Worm (Caenorhabditis elegans) whole organism, L2 larva: ENCODE results near the gene lron-13.

Experiments
- C34F6.9 ChIP-seq: fragments of 150-350 bp; optimal IDR thresholded peaks from 2 replicates; lab custom pipeline; 2014; ENCODE audit warnings: missing biosample characterization, missing genetic modification characterization
- F13H6.1 ChIP-seq: sonication (generic microtip); optimal IDR thresholded peaks from 2 replicates; lab custom pipeline; 2016; ENCODE audit warnings: missing genetic modification characterization, missing compliant biosample characterization
- ZK546.5 ChIP-seq: sonication (generic microtip); optimal IDR thresholded peaks from 2 replicates; lab custom pipeline; 2017; ENCODE audit warnings: missing biosample characterization, missing genetic modification characterization
- alr-1 ChIP-seq: fragments of 150-350 bp; optimal IDR thresholded peaks from 2 replicates; lab custom pipeline; 2014; ENCODE audit warnings: missing biosample characterization, missing genetic modification characterization
- aly-2 ChIP-seq: fragments of 150-350 bp; optimal IDR thresholded peaks from 2 replicates; lab custom pipeline; 2014; ENCODE audit warnings: missing biosample characterization, missing genetic modification characterization
- ama-1 ChIP-seq: fragments of 150-350 bp; optimal IDR thresholded peaks from 2 replicates; lab custom pipeline; 2018; ENCODE audit warnings: inconsistent platforms
- blmp-1 ChIP-seq: sonication (generic microtip); optimal IDR thresholded peaks from 2 replicates; lab custom pipeline; 2017; ENCODE audit warnings: missing genetic modification characterization, mild to moderate bottlenecking, missing compliant biosample characterization, antibody characterized with exemption, moderate library complexity; ENCODE audit not compliant: insufficient read depth
- ceh-82 ChIP-seq: fragments of 150-350 bp; optimal IDR thresholded peaks from 2 replicates; lab custom pipeline; 2014; ENCODE audit warnings: missing biosample characterization, missing genetic modification characterization
- crh-2 ChIP-seq: sonication (generic microtip); optimal IDR thresholded peaks from 2 replicates; lab custom pipeline; 2017; ENCODE audit warnings: missing biosample characterization, missing genetic modification characterization
- dmd-4 ChIP-seq: sonication (generic microtip); optimal IDR thresholded peaks from 2 replicates; lab custom pipeline; 2017; ENCODE audit warnings: missing biosample characterization, missing genetic modification characterization
- egl-27 ChIP-seq: sonication (generic microtip); optimal IDR thresholded peaks from 3 replicates; lab custom pipeline; 2017; ENCODE audit warnings: missing biosample characterization, missing genetic modification reagents, missing genetic modification characterization
- elt-1 ChIP-seq: fragments of 150-350 bp; optimal IDR thresholded peaks from 2 replicates; lab custom pipeline; 2014; ENCODE audit warnings: missing biosample characterization, missing genetic modification characterization
- elt-3 ChIP-seq: sonication (generic microtip); optimal IDR thresholded peaks from 2 replicates; lab custom pipeline; 2017; ENCODE audit warnings: missing biosample characterization, missing genetic modification characterization
- fos-1 ChIP-seq: fragments of 150-350 bp; optimal IDR thresholded peaks from 2 replicates; lab custom pipeline; 2014; ENCODE audit warnings: missing biosample characterization, missing genetic modification characterization
- gmeb-1 ChIP-seq: fragments of 150-350 bp; optimal IDR thresholded peaks from 2 replicates; lab custom pipeline; 2014; ENCODE audit warnings: missing biosample characterization, missing genetic modification characterization
- lin-11 ChIP-seq: fragments of 150-350 bp; sonication (generic microtip); optimal IDR thresholded peaks from 2 replicates; lab custom pipeline; 2014; ENCODE audit warnings: missing biosample characterization, missing genetic modification characterization, inconsistent platforms, mixed read lengths
- lin-13 ChIP-seq: fragments of 150-350 bp; optimal IDR thresholded peaks from 2 replicates; lab custom pipeline; 2014; ENCODE audit warnings: missing biosample characterization, missing genetic modification reagents, missing genetic modification characterization
- lin-39 ChIP-seq: fragments of 150-350 bp; optimal IDR thresholded peaks from 2 replicates; lab custom pipeline; 2014; ENCODE audit warnings: missing biosample characterization, missing genetic modification reagents, missing genetic modification characterization
- lsy-2 ChIP-seq, 2 experiments: fragments of 150-350 bp in 1 of 2; sonication (generic microtip) in 1 of 2; optimal IDR thresholded peaks; 2 replicates each; lab custom pipeline; 2014 to 2017; ENCODE audit warnings: missing biosample characterization in 2 of 2, missing genetic modification characterization in 2 of 2
- mab-5 ChIP-seq: fragments of 150-350 bp; optimal IDR thresholded peaks from 2 replicates; lab custom pipeline; 2014; ENCODE audit warnings: missing biosample characterization, missing genetic modification characterization
- mdl-1 ChIP-seq, 2 experiments: fragments of 150-350 bp in 1 of 2; sonication (generic microtip) in 1 of 2; optimal IDR thresholded peaks; 2 replicates each; lab custom pipeline; 2017; ENCODE audit warnings: missing biosample characterization in 2 of 2, missing genetic modification characterization in 2 of 2
- nhr-10 ChIP-seq: sonication (generic microtip); optimal IDR thresholded peaks from 2 replicates; lab custom pipeline; 2017; ENCODE audit warnings: missing biosample characterization, missing genetic modification characterization
- nhr-11 ChIP-seq: fragments of 150-350 bp; optimal IDR thresholded peaks from 2 replicates; lab custom pipeline; 2014; ENCODE audit warnings: missing biosample characterization, missing genetic modification characterization
- nhr-12 ChIP-seq: fragments of 150-350 bp; optimal IDR thresholded peaks from 2 replicates; lab custom pipeline; 2014; ENCODE audit warnings: missing biosample characterization, missing genetic modification characterization
- nhr-21 ChIP-seq: fragments of 150-350 bp; optimal IDR thresholded peaks from 2 replicates; lab custom pipeline; 2014; ENCODE audit warnings: missing biosample characterization, missing genetic modification characterization
- nhr-23 ChIP-seq: fragments of 150-350 bp; optimal IDR thresholded peaks from 2 replicates; lab custom pipeline; 2014; ENCODE audit warnings: missing biosample characterization, missing genetic modification reagents, missing genetic modification characterization
- nhr-237 ChIP-seq: fragments of 150-350 bp; optimal IDR thresholded peaks from 2 replicates; lab custom pipeline; 2014; ENCODE audit warnings: missing biosample characterization, missing genetic modification characterization
- nhr-25 ChIP-seq: fragments of 150-350 bp; sonication (generic microtip); optimal IDR thresholded peaks from 3 replicates; lab custom pipeline; 2014; ENCODE audit warnings: missing biosample characterization, missing genetic modification characterization
- nhr-6 ChIP-seq: fragments of 150-350 bp; optimal IDR thresholded peaks from 2 replicates; lab custom pipeline; 2014; ENCODE audit warnings: missing biosample characterization, missing genetic modification characterization
- nhr-77 ChIP-seq: fragments of 150-350 bp; optimal IDR thresholded peaks from 2 replicates; lab custom pipeline; 2014; ENCODE audit warnings: missing biosample characterization, missing genetic modification characterization
- peb-1 ChIP-seq: fragments of 150-350 bp; optimal IDR thresholded peaks from 2 replicates; lab custom pipeline; 2014; ENCODE audit warnings: missing biosample characterization, missing genetic modification characterization
- sem-4 ChIP-seq: fragments of 150-350 bp; optimal IDR thresholded peaks from 2 replicates; lab custom pipeline; 2014; ENCODE audit warnings: missing biosample characterization, missing genetic modification reagents, missing genetic modification characterization
- sma-3 ChIP-seq: sonication (generic microtip); optimal IDR thresholded peaks from 2 replicates; lab custom pipeline; 2016; ENCODE audit warnings: missing genetic modification reagents, missing genetic modification characterization, missing compliant biosample characterization
- sma-9 ChIP-seq, 2 experiments: fragments of 150-350 bp in 1 of 2; sonication (generic microtip) in 1 of 2; optimal IDR thresholded peaks; 2 replicates each; lab custom pipeline; 2014 to 2016; ENCODE audit warnings: missing genetic modification characterization in 2 of 2, mild to moderate bottlenecking in 1 of 2, missing biosample characterization in 1 of 2, missing compliant biosample characterization in 1 of 2, missing genetic modification reagents in 1 of 2, moderate library complexity in 1 of 2
- snpc-4 ChIP-seq: fragments of 150-350 bp; optimal IDR thresholded peaks from 2 replicates; lab custom pipeline; 2014; ENCODE audit warnings: missing biosample characterization, missing genetic modification characterization
- unc-39 ChIP-seq: fragments of 150-350 bp; optimal IDR thresholded peaks from 2 replicates; lab custom pipeline; 2014; ENCODE audit warnings: missing biosample characterization, missing genetic modification characterization
- unc-62 ChIP-seq: fragments of 150-350 bp; optimal IDR thresholded peaks from 2 replicates; lab custom pipeline; 2014; ENCODE audit warnings: missing biosample characterization, missing genetic modification reagents, missing genetic modification characterization
- zag-1 ChIP-seq: fragments of 150-350 bp; optimal IDR thresholded peaks from 2 replicates; lab custom pipeline; 2014; ENCODE audit warnings: missing biosample characterization, missing genetic modification characterization
- ztf-11 ChIP-seq: sonication (generic microtip); optimal IDR thresholded peaks from 2 replicates; lab custom pipeline; 2017; ENCODE audit warnings: missing biosample characterization, missing genetic modification characterization
- ztf-4 ChIP-seq: fragments of 150-350 bp; optimal IDR thresholded peaks from 2 replicates; lab custom pipeline; 2014; ENCODE audit warnings: missing biosample characterization, missing genetic modification characterization

lron-13 gene

ce11 chrIII:13530838-13531237, 3.6 kb downstream of the lron-13 start:
- no peak for TF ChIP-seq dmd-4 (tag; lab: Kevin White, UChicago)
- no peak for TF ChIP-seq mdl-1 (tag; optimal IDR thresholded peaks at IDR 0.05; lab: Kevin White, UChicago)
- no peak for TF ChIP-seq nhr-23
- TF ChIP-seq elt-3 (tag; lab: Kevin White, UChicago): no peak
- no peak for TF ChIP-seq snpc-4 (tag; lab: Kevin White, UChicago)
- TF ChIP-seq nhr-21: no peak

- TF ChIP-seq ztf-11 (tag; lab: Kevin White, UChicago) (no peak), sem-4 (tag; lab: Kevin White, UChicago) (no peak), egl-27 (peak; percentile 7), lsy-2 (tag; optimal IDR thresholded peaks at IDR 0.05; lab: Kevin White, UChicago) (no peak), gmeb-1 (tag; lab: Kevin White, UChicago) (no peak), elt-3 (tag; lab: Kevin White, UChicago) (no peak), blmp-1 (tag; lab: Kevin White, UChicago) (peak; percentile 11), nhr-12 (no peak), snpc-4 (tag; lab: Kevin White, UChicago) (no peak), crh-2 (peak; percentile 20), aly-2 (tag; lab: Kevin White, UChicago) (no peak), nhr-23 (no peak), nhr-6 (tag; lab: Kevin White, UChicago) (peak; percentile 12), nhr-25 (tag; lab: Kevin White, UChicago) (peak; percentile 62), ztf-4 (tag; lab: Kevin White, UChicago) (no peak), nhr-21 (no peak), dmd-4 (tag; lab: Kevin White, UChicago) (no peak), sma-9 (GFP tag; optimal IDR thresholded peaks at IDR 0.05; lab: Kevin White, UChicago) (peak; percentile 14), sma-9 (tag; optimal IDR thresholded peaks at IDR 0.05; lab: Kevin White, UChicago) (no peak), nhr-237 (tag; lab: Kevin White, UChicago) (no peak), alr-1 (no peak), F13H6.1 (peak; percentile 41)
- TF ChIP-seq, all 48 proteins: peak for 7
These were observed 7.5 kb downstream of the lron-13 start for ce11 chrIII:13534704-13535103.

DNA sequence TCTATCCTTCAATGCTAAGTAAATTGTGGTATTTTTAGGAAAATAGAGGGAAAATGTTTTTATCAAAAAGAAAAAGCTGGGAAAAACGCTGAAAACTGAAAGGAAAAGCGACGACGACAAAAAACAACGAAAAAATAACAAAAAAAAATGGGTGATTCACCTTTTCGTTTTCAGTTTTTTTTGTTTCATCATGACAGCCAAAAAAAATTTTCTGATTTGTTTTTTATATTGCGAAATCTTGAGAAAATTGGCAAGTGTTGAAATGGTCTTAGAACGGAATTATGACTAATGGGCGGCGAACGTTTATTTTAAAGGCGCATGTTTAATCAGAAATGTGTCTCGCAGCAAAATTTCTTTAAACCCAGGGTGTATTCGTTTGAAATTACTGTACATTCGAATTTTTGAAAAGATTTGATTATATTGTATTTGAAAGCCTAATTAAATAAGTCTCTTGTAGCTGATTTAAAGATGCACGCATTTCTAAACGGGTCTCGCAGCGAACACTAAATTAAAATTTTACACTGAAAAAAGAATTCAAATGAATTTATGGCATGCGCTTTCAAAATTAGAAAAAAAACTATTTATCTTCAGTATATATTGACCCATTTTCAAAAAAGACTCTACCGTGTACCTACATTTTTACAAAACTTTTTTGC, 8.6 kb downstream of the lron-13 start:
- TF ChIP-seq fos-1 (tag; lab: Kevin White, UChicago) (no peak), nhr-11 (no peak), ztf-11 (tag; lab: Kevin White, UChicago) (no peak), C34F6.9 (tag; lab: Kevin White, UChicago) (no peak), lin-39 (tag; lab: Kevin White, UChicago) (no peak), aly-2 (tag; lab: Kevin White, UChicago) (no peak), lin-11 (tag; lab: Kevin White, UChicago) (no peak), mdl-1 (tag; optimal IDR thresholded peaks at IDR 0.05; lab: Kevin White, UChicago) (no peak), F13H6.1 (no peak), nhr-10 (tag; lab: Kevin White, UChicago) (no peak), peb-1 (tag; lab: Kevin White, UChicago) (no peak), lin-13 (GFP tag; lab: Kevin White, UChicago) (no peak), alr-1 (no peak), gmeb-1 (tag; lab: Kevin White, UChicago) (no peak), elt-1 (no peak), unc-62 (GFP tag; lab: Kevin White, UChicago) (no peak), ZK546.5 (no peak), elt-3 (tag; lab: Kevin White, UChicago) (no peak), nhr-77 (tag; lab: Kevin White, UChicago) (no peak), mab-5 (no peak)

DNA sequence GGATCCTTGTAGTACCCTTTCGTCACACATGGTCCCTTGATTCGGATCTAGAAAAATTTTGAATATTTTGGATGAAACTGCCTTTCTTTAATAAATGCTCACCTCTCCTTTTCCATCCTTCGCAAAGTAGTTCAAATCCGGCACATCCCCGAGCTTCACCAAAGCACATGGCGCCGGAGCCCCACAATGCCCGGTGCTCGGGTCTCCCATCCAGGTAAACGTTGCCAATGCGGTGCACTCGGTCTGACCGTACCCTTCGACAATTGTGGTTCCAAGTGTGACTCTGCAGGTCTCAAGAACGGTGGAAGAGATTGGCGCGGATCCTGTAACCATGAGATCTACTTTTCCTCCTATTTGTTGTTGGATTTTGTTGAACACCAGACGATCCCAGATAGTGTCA, 13.6 kb downstream of the lron-13 start:
- no peak for TF ChIP-seq snpc-4 (tag; lab: Kevin White, UChicago)
- TF ChIP-seq unc-62 (GFP tag; lab: Kevin White, UChicago): no peak
- TF ChIP-seq unc-39 (tag; lab: Kevin White, UChicago): no peak
- TF ChIP-seq lin-11 (tag; lab: Kevin White, UChicago): no peak
- no peak for TF ChIP-seq alr-1
- TF ChIP-seq nhr-23: no peak
- TF ChIP-seq ceh-82 (tag; lab: Kevin White, UChicago): no peak
- TF ChIP-seq zag-1 (tag; lab: Kevin White, UChicago): no peak
- no peak for TF ChIP-seq ztf-4 (tag; lab: Kevin White, UChicago)
- TF ChIP-seq nhr-21: no peak
- no peak for TF ChIP-seq nhr-237 (tag; lab: Kevin White, UChicago)
- no peak for TF ChIP-seq egl-27
- TF ChIP-seq F13H6.1: no peak
- no peak for TF ChIP-seq ama-1 (lab: Kevin White, UChicago)
- TF ChIP-seq sma-3: no peak
- TF ChIP-seq mdl-1 (tag; optimal IDR thresholded peaks at IDR 0.05; lab: Kevin White, UChicago): no peak
- TF ChIP-seq lin-13 (GFP tag; lab: Kevin White, UChicago): no peak
- TF ChIP-seq dmd-4 (tag; lab: Kevin White, UChicago): no peak
- TF ChIP-seq blmp-1 (tag; lab: Kevin White, UChicago): no peak
- TF ChIP-seq fos-1 (tag; lab: Kevin White, UChicago): no peak
